Worm (Caenorhabditis elegans): ENCODE measurements around the gene F36F12.1.

DNA sequence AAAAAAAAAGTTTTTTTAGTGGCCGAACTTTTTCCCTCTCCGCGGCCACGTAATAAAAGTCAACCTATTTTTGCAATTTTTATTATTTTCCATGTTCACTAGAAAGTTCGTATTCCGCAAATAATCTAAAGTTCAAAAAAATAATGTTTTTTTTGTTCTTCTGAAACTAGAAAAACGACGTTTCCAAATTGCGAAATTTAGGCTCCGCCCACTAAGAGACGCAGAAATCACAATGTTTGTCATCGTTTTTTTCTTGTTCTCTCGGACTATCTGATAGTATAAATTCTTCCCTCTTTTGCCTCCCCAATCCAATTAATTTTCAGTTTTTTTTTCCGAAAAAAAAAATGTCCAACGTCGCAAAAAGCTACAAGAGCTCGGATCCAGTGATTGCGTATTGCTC is 45.7 kb downstream of the F36F12.1 start, which contains the start of gene comt-3:
- TF ChIP-seq ama-1 (optimal IDR thresholded peaks at IDR 0.05), result no peak
- TF ChIP-seq hnd-1 (tag; optimal IDR thresholded peaks at IDR 0.05), result no peak
- TF ChIP-seq hmg-4 (GFP tag; optimal IDR thresholded peaks at IDR 0.05), result no peak
- TF ChIP-seq ceh-13 (GFP tag; optimal IDR thresholded peaks at IDR 0.05), result no peak
- no peak for TF ChIP-seq pes-1 (GFP tag; IDR thresholded peaks at IDR 0.05)
- no peak for TF ChIP-seq sea-1 (GFP tag; conservative IDR thresholded peaks at IDR 0.05)
- no peak for TF ChIP-seq hmbx-1 (tag; optimal IDR thresholded peaks at IDR 0.05)
- TF ChIP-seq tbx-11 (GFP tag; IDR thresholded peaks at IDR 0.05), result no peak
- TF ChIP-seq tbx-37 (GFP tag; conservative IDR thresholded peaks at IDR 0.05), result no peak
- no peak for TF ChIP-seq aly-1 (tag; optimal IDR thresholded peaks at IDR 0.05)
- TF ChIP-seq scrt-1 (GFP tag; IDR thresholded peaks at IDR 0.05), result no peak
- no peak for TF ChIP-seq flt-1 (GFP tag; IDR thresholded peaks at IDR 0.05)
- TF ChIP-seq ets-7 (tag; optimal IDR thresholded peaks at IDR 0.05), result no peak
- no peak for TF ChIP-seq F13C5.2 (tag; optimal IDR thresholded peaks at IDR 0.05)

Measured in whole organism, early embryonic.